Fruit fly (Drosophila melanogaster) whole organism, embryonic: ENCODE results near the gene Cyp28d2.

ENCODE experiments used
- Atf3 ChIP-seq: fragments of 200-800 bp; sonication (Bioruptor generic); optimal IDR thresholded peaks from 3 replicates; lab custom pipeline; 2016; ENCODE audit warnings: missing biosample characterization, missing genetic modification characterization
- Bgb ChIP-seq: fragments of 200-800 bp; sonication (Bioruptor generic); IDR thresholded peaks from 2 replicates; pipeline ENCODE4 v1.3.6; 2022; ENCODE audit warnings: missing biosample characterization, missing genetic modification characterization; ENCODE audit not compliant: partially characterized antibody
- CG10147 ChIP-seq: fragments of 200-800 bp; sonication (Bioruptor generic); optimal IDR thresholded peaks from 2 replicates; lab custom pipeline; 2019; ENCODE audit warnings: missing biosample characterization, mild to moderate bottlenecking, missing genetic modification characterization, moderate library complexity
- CG10321 ChIP-seq: fragments of 200-800 bp; sonication (Bioruptor generic); IDR thresholded peaks from 2 replicates; pipeline ENCODE4 v1.3.6; 2022; ENCODE audit warnings: missing biosample characterization, missing genetic modification characterization
- CG12071 ChIP-seq: fragments of 200-800 bp; sonication (Bioruptor generic); optimal IDR thresholded peaks from 3 replicates; lab custom pipeline; 2018; ENCODE audit warnings: missing biosample characterization, mild to moderate bottlenecking, missing genetic modification characterization
- CG14667 ChIP-seq: fragments of 200-800 bp; sonication (Bioruptor generic); IDR thresholded peaks from 2 replicates; pipeline ENCODE4 v1.3.6; 2022; ENCODE audit warnings: missing biosample characterization, missing genetic modification characterization
- CG1603 ChIP-seq: fragments of 200-800 bp; sonication (Bioruptor generic); optimal IDR thresholded peaks from 2 replicates; lab custom pipeline; 2019; ENCODE audit warnings: missing biosample characterization, mild to moderate bottlenecking, missing genetic modification characterization, moderate library complexity
- CG17359 ChIP-seq: fragments of 200-800 bp; sonication (Bioruptor generic); optimal IDR thresholded peaks from 3 replicates; lab custom pipeline; 2018; ENCODE audit warnings: missing biosample characterization, mild to moderate bottlenecking, missing genetic modification characterization, moderate library complexity
- CG31224 ChIP-seq: fragments of 200-800 bp; sonication (Bioruptor generic); IDR thresholded peaks from 2 replicates; pipeline ENCODE4 v1.3.6; 2022; ENCODE audit warnings: missing biosample characterization, missing genetic modification characterization
- CG33557 ChIP-seq: fragments of 200-800 bp; sonication (Bioruptor generic); optimal IDR thresholded peaks from 2 replicates; lab custom pipeline; 2019; ENCODE audit warnings: missing biosample characterization, mild to moderate bottlenecking, missing genetic modification characterization, moderate library complexity
- CG3995 ChIP-seq: fragments of 200-800 bp; sonication (Bioruptor generic); optimal IDR thresholded peaks from 3 replicates; lab custom pipeline; 2016; ENCODE audit warnings: missing biosample characterization, missing genetic modification characterization
- CG42726 ChIP-seq: fragments of 200-800 bp; sonication (Bioruptor generic); IDR thresholded peaks from 2 replicates; pipeline ENCODE4 v1.3.6; 2022; ENCODE audit warnings: missing biosample characterization, missing genetic modification characterization; ENCODE audit not compliant: partially characterized antibody
- CG4328 ChIP-seq: fragments of 200-800 bp; sonication (Bioruptor generic); optimal IDR thresholded peaks from 3 replicates; lab custom pipeline; 2017; ENCODE audit warnings: missing biosample characterization, missing genetic modification reagents, missing genetic modification characterization
- CG6791 ChIP-seq: fragments of 200-800 bp; sonication (Bioruptor generic); IDR thresholded peaks from 3 replicates; pipeline ENCODE4 v1.3.6; 2022; ENCODE audit warnings: missing biosample characterization, missing genetic modification characterization; ENCODE audit not compliant: partially characterized antibody
- CG7556 ChIP-seq: fragments of 200-800 bp; sonication (Bioruptor generic); optimal IDR thresholded peaks from 2 replicates; lab custom pipeline; 2017; ENCODE audit warnings: missing biosample characterization, mild to moderate bottlenecking, missing genetic modification characterization
- CG8290 ChIP-seq, 3 experiments: fragments of 200-800 bp; sonication (Bioruptor generic); optimal IDR thresholded peaks; 2 replicates each; lab custom pipeline; 2016 to 2019; ENCODE audit warnings: missing biosample characterization in 3 of 3, missing genetic modification characterization in 3 of 3, mild to moderate bottlenecking in 2 of 3, moderate library complexity in 1 of 3
- CG9215 ChIP-seq: fragments of 200-800 bp; sonication (Bioruptor generic); IDR thresholded peaks from 2 replicates; pipeline ENCODE4 v1.3.6; 2022; ENCODE audit warnings: missing biosample characterization, missing genetic modification characterization
- CrebB ChIP-seq: fragments of 200-800 bp; sonication (Bioruptor generic); optimal IDR thresholded peaks from 3 replicates; lab custom pipeline; 2018; ENCODE audit warnings: missing biosample characterization, mild to moderate bottlenecking, missing genetic modification characterization
- Drgx ChIP-seq: fragments of 200-800 bp; sonication (Bioruptor generic); IDR thresholded peaks from 2 replicates; pipeline ENCODE4 v1.3.6; 2022; ENCODE audit warnings: missing biosample characterization, missing genetic modification characterization
- Kr ChIP-seq: fragments of 200-800 bp; sonication (Bioruptor generic); optimal IDR thresholded peaks from 2 replicates; lab custom pipeline; 2017; ENCODE audit warnings: missing biosample characterization, mild to moderate bottlenecking, missing genetic modification characterization
- Nf-YC ChIP-seq: fragments of 200-800 bp; optimal IDR thresholded peaks from 3 replicates; lab custom pipeline; 2019; ENCODE audit warnings: missing biosample characterization, mild to moderate bottlenecking, missing genetic modification characterization, moderate library complexity
- Ptx1 ChIP-seq: fragments of 200-800 bp; sonication (Bioruptor generic); IDR thresholded peaks from 2 replicates; pipeline ENCODE4 v1.3.6; 2022; ENCODE audit warnings: missing biosample characterization, missing genetic modification characterization
- Tbp ChIP-seq: fragments of >200 bp; optimal IDR thresholded peaks from 2 replicates; lab custom pipeline; 2018; ENCODE audit warnings: missing biosample characterization, missing genetic modification characterization
- cato ChIP-seq: fragments of 200-800 bp; sonication (Bioruptor generic); optimal IDR thresholded peaks from 2 replicates; lab custom pipeline; 2016; ENCODE audit warnings: missing biosample characterization, missing genetic modification characterization, borderline replicate concordance
- crc ChIP-seq: fragments of 200-800 bp; sonication (Bioruptor generic); optimal IDR thresholded peaks from 2 replicates; lab custom pipeline; 2016; ENCODE audit warnings: missing biosample characterization, missing genetic modification characterization
- crol ChIP-seq: fragments of 200-800 bp; sonication (Bioruptor generic); IDR thresholded peaks from 2 replicates; pipeline ENCODE4 v1.3.6; 2022; ENCODE audit warnings: missing biosample characterization, missing genetic modification characterization
- dmrt99B ChIP-seq: fragments of 200-800 bp; sonication (Bioruptor generic); optimal IDR thresholded peaks from 2 replicates; lab custom pipeline; 2018; ENCODE audit warnings: missing biosample characterization, mild to moderate bottlenecking, missing genetic modification characterization, moderate library complexity
- ems ChIP-seq: fragments of 200-800 bp; sonication (Bioruptor generic); optimal IDR thresholded peaks from 3 replicates; lab custom pipeline; 2016; ENCODE audit warnings: missing biosample characterization, missing genetic modification characterization
- esg ChIP-seq: fragments of 200-800 bp; sonication (Bioruptor generic); conservative IDR thresholded peaks from 2 replicates; pipeline ENCODE4 v1.3.6; 2022; ENCODE audit warnings: missing biosample characterization, missing genetic modification characterization
- fd64A ChIP-seq: fragments of 200-800 bp; sonication (Bioruptor generic); optimal IDR thresholded peaks from 3 replicates; lab custom pipeline; 2018; ENCODE audit warnings: missing biosample characterization, mild to moderate bottlenecking, missing genetic modification characterization
- fd96Cb ChIP-seq: fragments of 200-800 bp; sonication (Bioruptor generic); optimal IDR thresholded peaks from 2 replicates; lab custom pipeline; 2018; ENCODE audit warnings: missing biosample characterization, mild to moderate bottlenecking, missing genetic modification characterization, moderate library complexity
- gcm2 ChIP-seq: fragments of 200-800 bp; sonication (Bioruptor generic); optimal IDR thresholded peaks from 2 replicates; lab custom pipeline; 2016; ENCODE audit warnings: missing biosample characterization, missing genetic modification characterization
- h ChIP-seq: fragments of >200 bp; optimal IDR thresholded peaks from 2 replicates; lab custom pipeline; 2017
- mam ChIP-seq: fragments of 200-800 bp; sonication (Bioruptor generic); optimal IDR thresholded peaks from 3 replicates; lab custom pipeline; 2016; ENCODE audit warnings: missing biosample characterization, missing genetic modification characterization
- nau ChIP-seq: fragments of 200-800 bp; sonication (Bioruptor generic); optimal IDR thresholded peaks from 3 replicates; lab custom pipeline; 2017; ENCODE audit warnings: missing biosample characterization, mild to moderate bottlenecking, missing genetic modification characterization, missing genetic modification reagents
- pfk ChIP-seq: fragments of 200-800 bp; sonication (Bioruptor generic); optimal IDR thresholded peaks from 2 replicates; lab custom pipeline; 2018; ENCODE audit warnings: missing biosample characterization, mild to moderate bottlenecking, missing genetic modification characterization, moderate library complexity
- phol ChIP-seq: fragments of 200-800 bp; sonication (Bioruptor generic); optimal IDR thresholded peaks from 3 replicates; lab custom pipeline; 2018; ENCODE audit warnings: missing biosample characterization, mild to moderate bottlenecking, missing genetic modification characterization, moderate library complexity
- prd ChIP-seq, 3 experiments: fragments of >200 bp in 2 of 3; fragments of 200-800 bp in 1 of 3; sonication (Bioruptor generic) in 1 of 3; optimal IDR thresholded peaks in 2 of 3; IDR thresholded peaks in 1 of 3; 2 replicates in 2 of 3; 3 replicates in 1 of 3; pipeline versions ENCODE4 v1.3.6 to Lab custom; 2017 to 2022; ENCODE audit warnings: missing biosample characterization in 1 of 3, missing genetic modification characterization in 1 of 3
- pros ChIP-seq: fragments of 200-800 bp; sonication (Bioruptor generic); optimal IDR thresholded peaks from 3 replicates; lab custom pipeline; 2019; ENCODE audit warnings: missing biosample characterization, mild to moderate bottlenecking, missing genetic modification characterization, moderate library complexity
- salm ChIP-seq: fragments of 200-800 bp; sonication (Bioruptor generic); optimal IDR thresholded peaks from 2 replicates; lab custom pipeline; 2018; ENCODE audit warnings: missing biosample characterization, mild to moderate bottlenecking, missing genetic modification characterization
- sc ChIP-seq, 3 experiments: fragments of >200 bp in 2 of 3; fragments of 200-800 bp in 1 of 3; sonication (Bioruptor generic) in 1 of 3; optimal IDR thresholded peaks; 2 replicates in 2 of 3; 3 replicates in 1 of 3; lab custom pipeline; 2017; ENCODE audit warnings: mild to moderate bottlenecking in 1 of 3, missing biosample characterization in 1 of 3, missing genetic modification characterization in 1 of 3, missing genetic modification reagents in 1 of 3
- scrt ChIP-seq: fragments of 200-800 bp; sonication (Bioruptor generic); optimal IDR thresholded peaks from 2 replicates; lab custom pipeline; 2018; ENCODE audit warnings: missing biosample characterization, mild to moderate bottlenecking, missing genetic modification characterization, moderate library complexity
- sisA ChIP-seq: fragments of 200-800 bp; sonication (Bioruptor generic); IDR thresholded peaks from 2 replicates; pipeline ENCODE4 v1.3.6; 2022; ENCODE audit warnings: missing biosample characterization, missing genetic modification characterization
- sqz ChIP-seq: fragments of 200-800 bp; sonication (Bioruptor generic); optimal IDR thresholded peaks from 3 replicates; lab custom pipeline; 2018; ENCODE audit warnings: missing biosample characterization, mild to moderate bottlenecking, missing genetic modification characterization
- stc ChIP-seq: fragments of 200-800 bp; sonication (Bioruptor generic); IDR thresholded peaks from 2 replicates; pipeline ENCODE4 v1.3.6; 2022; ENCODE audit warnings: missing biosample characterization, missing genetic modification characterization
- unc-4 ChIP-seq: fragments of 200-800 bp; sonication (Bioruptor generic); IDR thresholded peaks from 2 replicates; pipeline ENCODE4 v1.3.6; 2022; ENCODE audit warnings: missing biosample characterization, missing genetic modification characterization; ENCODE audit not compliant: partially characterized antibody
- vnd ChIP-seq: fragments of 200-800 bp; sonication (Bioruptor generic); IDR thresholded peaks from 3 replicates; pipeline ENCODE4 v1.3.6; 2022; ENCODE audit warnings: missing biosample characterization, missing genetic modification characterization; ENCODE audit not compliant: partially characterized antibody
- wor ChIP-seq: fragments of 200-800 bp; sonication (Bioruptor generic); IDR thresholded peaks from 2 replicates; pipeline ENCODE4 v1.3.6; 2022; ENCODE audit warnings: missing biosample characterization, missing genetic modification characterization
- zfh1 ChIP-seq: fragments of 200-800 bp; sonication (Bioruptor generic); IDR thresholded peaks from 3 replicates; pipeline ENCODE4 v1.3.6; 2022; ENCODE audit warnings: missing biosample characterization, missing genetic modification characterization

Cyp28d2 gene

DNA sequence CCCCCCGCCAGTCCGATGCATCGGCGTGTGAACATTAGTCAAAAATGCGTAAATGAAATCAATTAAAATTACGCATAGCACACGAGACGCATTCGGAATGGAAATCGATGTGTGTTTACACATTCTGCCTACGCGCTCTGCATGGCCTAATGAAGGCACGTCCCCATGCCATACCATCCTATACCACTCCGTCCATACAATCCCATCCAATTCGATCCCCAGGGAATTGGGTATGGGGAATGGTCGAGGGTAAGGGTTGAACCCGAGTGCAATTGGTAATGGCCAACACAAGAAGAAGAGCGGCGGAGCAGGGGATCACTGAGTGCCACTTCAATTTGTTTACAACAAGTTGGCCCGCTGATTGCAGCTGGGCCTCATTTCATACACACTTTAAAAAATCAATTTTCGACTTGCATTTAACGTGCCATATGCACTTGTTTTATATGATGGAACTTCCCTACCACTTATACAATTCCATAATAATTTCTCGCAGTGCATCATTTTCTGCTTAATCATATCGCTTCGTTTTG lies 38.4 kb downstream of the Cyp28d2 start (continued):
- TF ChIP-seq Atf3 (GFP tag; lab: Kevin White, UChicago) (no peak), CG14667 (no peak), mam (GFP tag; lab: Kevin White, UChicago) (no peak), CrebB (no peak), sisA (GFP tag; lab: Robert Waterston, UW) (no peak), cato (GFP tag; lab: Kevin White, UChicago) (peak; percentile 9), gcm2 (GFP tag; lab: Kevin White, UChicago) (no peak), Bgb (no peak), CG12071 (GFP tag; lab: Kevin White, UChicago) (no peak), wor (GFP tag; lab: Robert Waterston, UW) (no peak), esg (GFP tag; lab: Robert Waterston, UW) (no peak), CG33557 (GFP tag; lab: Kevin White, UChicago) (no peak), unc-4 (GFP tag; lab: Robert Waterston, UW) (no peak), ems (GFP tag; lab: Kevin White, UChicago) (no peak), Tbp (GFP tag; lab: Kevin White, UChicago) (no peak), CG1603 (tag; lab: Kevin White, UChicago) (peak; percentile 78), CG42726 (GFP tag; lab: Robert Waterston, UW) (no peak), zfh1 (GFP tag; lab: Robert Waterston, UW) (peak; percentile 73; the same call in 2 of the 3 replicates), crol (GFP tag; lab: Robert Waterston, UW) (no peak), h (lab: Kevin White, UChicago) (no peak), phol (peak; percentile 43), dmrt99B (tag; lab: Kevin White, UChicago) (peak; percentile 58), CG8290 (GFP tag; optimal IDR thresholded peaks at IDR 0.05; lab: Kevin White, UChicago) (peak; percentile 19), CG8290 (tag; optimal IDR thresholded peaks at IDR 0.05; lab: Kevin White, UChicago) (no peak), fd96Cb (tag; lab: Kevin White, UChicago) (peak; percentile 36), Nf-YC (tag; lab: Kevin White, UChicago) (no peak), nau (GFP tag; lab: Kevin White, UChicago) (no peak), sc (optimal IDR thresholded peaks at IDR 0.05; lab: Kevin White, UChicago) (no peak), sc (GFP tag; optimal IDR thresholded peaks at IDR 0.05; lab: Kevin White, UChicago) (peak; percentile 24), CG3995 (GFP tag; lab: Kevin White, UChicago) (no peak), CG10147 (GFP tag; lab: Kevin White, UChicago) (no peak), CG4328 (GFP tag; lab: Kevin White, UChicago) (no peak), CG17359 (peak; percentile 57), CG10321 (GFP tag; lab: Robert Waterston, UW) (no peak), salm (tag; lab: Kevin White, UChicago) (peak; percentile 18), CG9215 (no peak), CG7556 (GFP tag; lab: Kevin White, UChicago) (no peak), vnd (GFP tag; lab: Robert Waterston, UW) (no peak), pros (GFP tag; lab: Kevin White, UChicago) (no peak), fd64A (GFP tag; lab: Kevin White, UChicago) (no peak), crc (no peak), stc (GFP tag; lab: Robert Waterston, UW) (no peak), Kr (GFP tag; lab: Kevin White, UChicago) (no peak), CG31224 (GFP tag; lab: Robert Waterston, UW) (no peak), sqz (GFP tag; lab: Kevin White, UChicago) (no peak), Ptx1 (GFP tag; lab: Robert Waterston, UW) (peak; percentile 36; the same call in 1 of the 2 replicates), pfk (GFP tag; lab: Kevin White, UChicago) (no peak), Drgx (GFP tag; lab: Robert Waterston, UW) (0 out of 2 replicates have a peak, but pooled peaks have one; percentile 16), prd (optimal IDR thresholded peaks at IDR 0.05; lab: Kevin White, UChicago) (no peak), prd (GFP tag; IDR thresholded peaks at IDR 0.05; lab: Robert Waterston, UW) (peak; percentile 52; the same call in 2 of the 3 replicates), scrt (no peak), CG6791 (no peak)
